Worm (Caenorhabditis elegans) whole organism, early embryonic: ENCODE results near the gene pam-1.

Experiments used
- B0310.2 ChIP-seq: sonication (generic microtip); optimal IDR thresholded peaks from 2 replicates; lab custom pipeline; 2016; ENCODE audit warnings: mild to moderate bottlenecking, missing genetic modification characterization, missing compliant biosample characterization
- F13C5.2 ChIP-seq: sonication (generic microtip); optimal IDR thresholded peaks from 2 replicates; lab custom pipeline; 2017; ENCODE audit warnings: mild to moderate bottlenecking, missing genetic modification characterization, inconsistent platforms, missing compliant biosample characterization
- aly-1 ChIP-seq: sonication (generic microtip); optimal IDR thresholded peaks from 2 replicates; lab custom pipeline; 2016; ENCODE audit warnings: missing genetic modification characterization, missing compliant biosample characterization
- ama-1 ChIP-seq: fragments of 150-350 bp; optimal IDR thresholded peaks from 2 replicates; lab custom pipeline; 2014
- ceh-13 ChIP-seq: fragments of 200-800 bp; sonication (Bioruptor generic); optimal IDR thresholded peaks from 2 replicates; lab custom pipeline; 2018; ENCODE audit warnings: mild to moderate bottlenecking, missing genetic modification characterization, missing compliant biosample characterization
- ceh-36 ChIP-seq: sonication (generic microtip); optimal IDR thresholded peaks from 2 replicates; lab custom pipeline; 2016; ENCODE audit warnings: missing genetic modification characterization, inconsistent platforms, missing compliant biosample characterization
- ets-7 ChIP-seq: sonication (generic microtip); optimal IDR thresholded peaks from 2 replicates; lab custom pipeline; 2016; ENCODE audit warnings: missing genotype, missing genetic modification characterization, missing compliant biosample characterization
- flt-1 ChIP-seq: fragments of 200-800 bp; sonication (Bioruptor generic); IDR thresholded peaks from 2 replicates; pipeline ENCODE4 v1.3.6; 2022; ENCODE audit warnings: missing genetic modification characterization, missing compliant biosample characterization
- hmbx-1 ChIP-seq: sonication (generic microtip); optimal IDR thresholded peaks from 2 replicates; lab custom pipeline; 2016; ENCODE audit warnings: mild to moderate bottlenecking, missing genetic modification characterization, missing compliant biosample characterization
- hmg-4 ChIP-seq: fragments of 200-800 bp; sonication (Bioruptor generic); optimal IDR thresholded peaks from 2 replicates; lab custom pipeline; 2018; ENCODE audit warnings: mild to moderate bottlenecking, missing genetic modification characterization, missing compliant biosample characterization
- hnd-1 ChIP-seq: sonication (generic microtip); optimal IDR thresholded peaks from 2 replicates; lab custom pipeline; 2016; ENCODE audit warnings: missing genetic modification characterization, missing compliant biosample characterization
- pes-1 ChIP-seq: fragments of 200-800 bp; sonication (Bioruptor generic); IDR thresholded peaks from 2 replicates; pipeline ENCODE4 v1.3.6; 2022; ENCODE audit warnings: missing genetic modification reagents, missing genetic modification characterization, missing compliant biosample characterization
- scrt-1 ChIP-seq: fragments of 200-800 bp; sonication (Bioruptor generic); IDR thresholded peaks from 2 replicates; pipeline ENCODE4 v1.3.6; 2022; ENCODE audit warnings: missing genetic modification characterization, missing compliant biosample characterization
- sea-1 ChIP-seq: fragments of 200-800 bp; sonication (Bioruptor generic); conservative IDR thresholded peaks from 2 replicates; pipeline ENCODE4 v1.3.6; 2022; ENCODE audit warnings: missing genetic modification characterization, missing compliant biosample characterization
- tbx-11 ChIP-seq: fragments of 200-800 bp; sonication (Bioruptor generic); IDR thresholded peaks from 2 replicates; pipeline ENCODE4 v1.3.6; 2022; ENCODE audit warnings: missing genetic modification characterization, missing compliant biosample characterization
- tbx-37 ChIP-seq: fragments of 200-800 bp; sonication (Bioruptor generic); conservative IDR thresholded peaks from 2 replicates; pipeline ENCODE4 v1.3.6; 2022; ENCODE audit warnings: missing genetic modification reagents, missing genetic modification characterization, missing compliant biosample characterization
- tra-4 ChIP-seq: sonication (generic microtip); optimal IDR thresholded peaks from 2 replicates; lab custom pipeline; 2017; ENCODE audit warnings: missing genetic modification characterization, missing compliant biosample characterization

Gene pam-1

DNA sequence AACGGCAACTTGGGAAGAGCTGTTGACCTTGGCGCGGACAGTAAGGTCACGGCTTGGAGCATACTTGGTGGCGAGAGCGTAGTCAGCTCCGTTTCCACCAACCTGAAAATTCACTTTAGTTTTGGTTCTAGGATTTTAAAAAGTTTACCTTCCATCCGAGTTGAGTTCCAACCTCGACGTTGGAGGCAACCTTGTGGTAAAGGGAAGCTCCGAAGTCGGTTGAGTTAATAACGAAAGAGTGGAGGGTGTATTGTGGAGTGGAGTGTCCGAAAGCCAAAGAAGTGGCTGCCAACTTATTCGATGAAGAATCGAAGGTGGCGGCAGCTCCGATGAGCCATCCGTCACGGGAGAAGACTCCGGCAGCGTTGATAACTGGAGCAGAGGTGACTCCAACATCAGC, 43.9 kb downstream of the pam-1 start:
- no peak for TF ChIP-seq ceh-13
- TF ChIP-seq ceh-36: no peak
- TF ChIP-seq ama-1 (lab: Kevin White, UChicago): no peak
- no peak for TF ChIP-seq scrt-1
- no peak for TF ChIP-seq hmbx-1 (tag; lab: Kevin White, UChicago)
- no peak for TF ChIP-seq tbx-11
- TF ChIP-seq pes-1 (GFP tag; lab: Robert Waterston, UW): no peak
- TF ChIP-seq ets-7 (tag; lab: Kevin White, UChicago): no peak
- no peak for TF ChIP-seq aly-1 (tag; lab: Kevin White, UChicago)
- no peak for TF ChIP-seq F13C5.2 (tag; lab: Kevin White, UChicago)
- no peak for TF ChIP-seq tra-4 (tag; lab: Kevin White, UChicago)
- no peak for TF ChIP-seq hmg-4 (GFP tag; lab: Kevin White, UChicago)
- no peak for TF ChIP-seq tbx-37
- no peak for TF ChIP-seq flt-1 (GFP tag; lab: Robert Waterston, UW)
- TF ChIP-seq B0310.2: no peak
- no peak for TF ChIP-seq sea-1

DNA sequence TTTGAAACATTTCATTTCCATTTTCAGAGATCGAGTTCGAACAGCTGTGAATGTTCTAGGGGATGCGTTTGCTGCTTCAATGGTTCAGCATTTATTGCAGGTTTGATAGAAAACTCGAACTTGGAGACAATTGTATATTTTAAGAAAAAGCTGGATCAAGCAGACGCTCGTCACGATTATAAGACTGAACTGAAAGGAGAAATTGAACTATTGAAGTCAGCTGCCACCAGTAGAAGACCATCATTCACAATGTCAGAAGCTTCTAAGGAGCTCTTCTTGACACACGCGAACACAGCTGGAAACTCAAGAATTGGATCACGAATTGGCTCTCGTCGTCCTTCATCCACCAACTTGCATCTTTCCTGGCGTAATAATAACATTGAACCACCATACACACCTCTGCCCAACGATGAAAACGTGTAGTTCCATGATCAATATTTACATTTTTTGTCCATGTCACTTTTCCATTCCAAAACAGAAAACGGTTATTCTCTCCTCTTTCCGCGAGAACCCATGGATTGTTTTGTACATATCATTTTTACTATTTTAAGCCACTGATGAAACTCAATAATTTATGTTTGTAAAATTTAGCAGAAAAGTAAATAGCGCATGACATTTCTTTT, 44.6 kb downstream of the pam-1 start:
- TF ChIP-seq flt-1 (GFP tag; lab: Robert Waterston, UW): no peak
- no peak for TF ChIP-seq ama-1 (lab: Kevin White, UChicago)
- no peak for TF ChIP-seq hmbx-1 (tag; lab: Kevin White, UChicago)
- no peak for TF ChIP-seq ceh-36
- no peak for TF ChIP-seq ets-7 (tag; lab: Kevin White, UChicago)
- TF ChIP-seq scrt-1: no peak
- TF ChIP-seq pes-1 (GFP tag; lab: Robert Waterston, UW): no peak
- TF ChIP-seq F13C5.2 (tag; lab: Kevin White, UChicago): no peak
- no peak for TF ChIP-seq hmg-4 (GFP tag; lab: Kevin White, UChicago)
- no peak for TF ChIP-seq B0310.2

DNA sequence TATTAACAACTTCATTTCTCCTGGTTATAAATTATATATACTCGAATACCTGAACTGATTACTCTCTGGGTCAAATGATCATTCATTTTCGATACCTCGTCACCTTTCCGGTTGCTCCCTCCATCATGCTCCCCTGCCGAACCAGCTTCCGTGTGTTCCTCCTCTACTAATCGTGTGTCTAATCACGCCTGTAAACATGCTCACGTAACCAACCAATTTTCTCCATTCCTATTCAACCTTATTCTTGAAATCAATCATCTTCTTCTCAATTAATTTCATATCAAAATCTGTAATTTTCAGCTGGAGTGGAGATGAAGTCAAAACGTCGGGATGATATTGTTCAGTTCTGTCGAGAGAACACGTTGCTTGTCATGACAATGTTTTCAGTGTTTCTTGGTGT, 47.3 kb downstream of the pam-1 start, which contains the start of gene glt-6:
TSS of gene glt-6 (plus strand) at position 301 of the 400 bp plus-strand sequence.
- no peak for TF ChIP-seq B0310.2
- TF ChIP-seq sea-1: no peak
- TF ChIP-seq tra-4 (tag; lab: Kevin White, UChicago): no peak
- no peak for TF ChIP-seq hmg-4 (GFP tag; lab: Kevin White, UChicago)
- no peak for TF ChIP-seq ceh-36
- no peak for TF ChIP-seq F13C5.2 (tag; lab: Kevin White, UChicago)
- TF ChIP-seq hnd-1 (tag; lab: Kevin White, UChicago): no peak
- TF ChIP-seq aly-1 (tag; lab: Kevin White, UChicago): no peak
- no peak for TF ChIP-seq ama-1 (lab: Kevin White, UChicago)
- no peak for TF ChIP-seq hmbx-1 (tag; lab: Kevin White, UChicago)
- no peak for TF ChIP-seq scrt-1
- no peak for TF ChIP-seq ceh-13
- TF ChIP-seq flt-1 (GFP tag; lab: Robert Waterston, UW): no peak
- TF ChIP-seq ets-7 (tag; lab: Kevin White, UChicago): no peak
- no peak for TF ChIP-seq tbx-37
- TF ChIP-seq tbx-11: no peak

DNA sequence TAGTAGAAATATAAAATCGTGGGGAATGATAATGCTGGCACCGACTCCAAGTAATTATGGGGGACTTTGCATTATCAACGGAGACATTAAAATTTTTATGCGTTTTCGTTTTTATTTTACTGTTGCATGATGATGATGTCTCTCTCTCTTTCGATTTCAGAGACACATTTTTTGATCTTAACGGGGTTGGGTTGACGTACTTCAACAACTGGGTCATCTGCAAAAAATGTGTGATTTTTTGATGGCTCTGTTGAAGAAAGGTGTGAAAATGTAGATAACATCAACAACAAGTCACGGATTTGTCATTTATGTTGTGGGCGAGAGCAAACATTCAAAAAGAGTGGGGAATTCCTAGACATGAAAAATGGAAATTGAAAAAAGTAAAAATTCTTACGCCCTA, 49.3 kb downstream of the pam-1 start, which contains the start of gene F55G1.15:
TSS of gene F55G1.15 (minus strand) at position 101 of the 400 bp plus-strand sequence.
- TF ChIP-seq sea-1: no peak
- TF ChIP-seq hnd-1 (tag; lab: Kevin White, UChicago): no peak
- no peak for TF ChIP-seq hmbx-1 (tag; lab: Kevin White, UChicago)
- no peak for TF ChIP-seq aly-1 (tag; lab: Kevin White, UChicago)
- TF ChIP-seq ceh-36: no peak
- no peak for TF ChIP-seq F13C5.2 (tag; lab: Kevin White, UChicago)
- no peak for TF ChIP-seq hmg-4 (GFP tag; lab: Kevin White, UChicago)
- TF ChIP-seq tra-4 (tag; lab: Kevin White, UChicago): no peak
- TF ChIP-seq B0310.2: no peak
- TF ChIP-seq flt-1 (GFP tag; lab: Robert Waterston, UW): no peak
- TF ChIP-seq ama-1 (lab: Kevin White, UChicago): no peak
- no peak for TF ChIP-seq tbx-11
- TF ChIP-seq pes-1 (GFP tag; lab: Robert Waterston, UW): no peak
- TF ChIP-seq scrt-1: no peak
- no peak for TF ChIP-seq ceh-13

DNA sequence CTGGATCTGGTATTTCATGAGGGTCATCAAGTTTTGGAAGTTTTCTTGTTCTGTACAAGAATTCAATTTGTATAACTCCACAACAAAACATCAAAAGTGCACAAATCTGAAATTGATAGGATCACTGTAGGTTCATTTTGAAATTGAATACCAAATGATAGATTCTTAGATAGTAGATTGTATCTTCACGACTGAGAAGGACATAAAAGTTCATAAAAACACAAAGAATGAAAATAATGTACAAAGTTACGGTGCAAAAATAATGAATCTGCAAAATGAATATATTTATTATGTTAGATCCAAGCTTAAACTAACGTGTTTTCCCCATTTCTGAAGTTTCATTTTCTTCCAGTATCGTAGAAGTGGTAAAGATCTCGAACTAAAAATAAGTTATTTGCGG, 49.7 kb downstream of the pam-1 start:
- TF ChIP-seq ama-1 (lab: Kevin White, UChicago) (no peak), ceh-13 (no peak), scrt-1 (no peak), F13C5.2 (tag; lab: Kevin White, UChicago) (no peak), aly-1 (tag; lab: Kevin White, UChicago) (no peak), ceh-36 (no peak)

DNA sequence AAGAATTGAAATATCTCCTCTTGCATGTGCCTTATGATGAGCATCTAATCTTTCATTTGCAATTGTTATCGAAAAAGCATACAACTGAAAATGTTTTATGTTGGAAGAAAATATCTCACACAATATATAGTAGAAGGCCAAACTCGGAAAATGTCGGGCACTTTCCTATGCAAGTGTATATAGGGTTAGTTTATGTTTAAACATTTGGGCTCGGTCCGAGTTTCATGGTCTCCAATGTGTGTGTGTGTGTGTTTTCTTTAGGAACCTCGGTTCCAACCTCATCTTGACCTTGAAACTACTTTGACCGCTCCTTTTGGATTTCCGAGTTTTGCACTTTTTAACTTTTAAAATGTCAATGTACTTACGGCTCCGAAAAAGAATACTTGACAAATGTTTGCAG, 51.3 kb downstream of the pam-1 start:
- TF ChIP-seq pes-1 (GFP tag; lab: Robert Waterston, UW) (no peak), sea-1 (no peak), ceh-13 (no peak), tbx-11 (no peak), hmg-4 (GFP tag; lab: Kevin White, UChicago) (no peak), ama-1 (lab: Kevin White, UChicago) (no peak), B0310.2 (no peak), aly-1 (tag; lab: Kevin White, UChicago) (no peak), tbx-37 (no peak), hnd-1 (tag; lab: Kevin White, UChicago) (no peak), hmbx-1 (tag; lab: Kevin White, UChicago) (no peak), scrt-1 (no peak), tra-4 (tag; lab: Kevin White, UChicago) (no peak), ets-7 (tag; lab: Kevin White, UChicago) (no peak), ceh-36 (no peak), flt-1 (GFP tag; lab: Robert Waterston, UW) (no peak), F13C5.2 (tag; lab: Kevin White, UChicago) (no peak)

DNA sequence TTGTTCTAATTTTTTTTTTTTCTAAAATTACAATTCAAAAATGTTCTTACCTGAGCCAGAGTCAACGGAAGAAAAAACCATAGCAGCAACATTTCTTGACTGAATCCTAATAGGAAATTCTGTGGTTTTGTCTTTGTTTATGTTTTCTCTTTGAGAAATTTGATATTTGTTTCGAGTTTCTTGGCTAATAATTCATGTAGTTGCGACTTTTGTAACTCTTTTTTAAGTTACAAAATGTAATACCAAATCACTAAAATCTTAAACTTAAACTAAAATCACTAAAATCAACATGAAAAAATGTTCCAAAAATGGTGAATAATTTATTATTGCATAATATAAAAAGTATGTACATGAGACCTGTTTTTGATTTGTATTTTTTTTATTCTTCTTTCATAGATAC, 52.9 kb downstream of the pam-1 start, which contains the start of gene egas-4:
TSS of gene egas-4 (minus strand) at position 101 of the 400 bp plus-strand sequence.
- no peak for TF ChIP-seq ceh-13
- TF ChIP-seq hmbx-1 (tag; lab: Kevin White, UChicago): no peak
- no peak for TF ChIP-seq F13C5.2 (tag; lab: Kevin White, UChicago)
- TF ChIP-seq ets-7 (tag; lab: Kevin White, UChicago): no peak
- no peak for TF ChIP-seq tbx-37
- no peak for TF ChIP-seq sea-1
- TF ChIP-seq B0310.2: no peak
- no peak for TF ChIP-seq tra-4 (tag; lab: Kevin White, UChicago)
- TF ChIP-seq hmg-4 (GFP tag; lab: Kevin White, UChicago): no peak
- TF ChIP-seq tbx-11: no peak
- TF ChIP-seq aly-1 (tag; lab: Kevin White, UChicago): no peak
- TF ChIP-seq ama-1 (lab: Kevin White, UChicago): no peak
- TF ChIP-seq hnd-1 (tag; lab: Kevin White, UChicago): no peak
- no peak for TF ChIP-seq pes-1 (GFP tag; lab: Robert Waterston, UW)
- no peak for TF ChIP-seq ceh-36
